Fruit fly (Drosophila melanogaster): ENCODE results near the gene CG4045.
A peak's percentile ranks its signal among the peaks of the same experiment; 100 is the strongest.

The CG4045 gene

DNA sequence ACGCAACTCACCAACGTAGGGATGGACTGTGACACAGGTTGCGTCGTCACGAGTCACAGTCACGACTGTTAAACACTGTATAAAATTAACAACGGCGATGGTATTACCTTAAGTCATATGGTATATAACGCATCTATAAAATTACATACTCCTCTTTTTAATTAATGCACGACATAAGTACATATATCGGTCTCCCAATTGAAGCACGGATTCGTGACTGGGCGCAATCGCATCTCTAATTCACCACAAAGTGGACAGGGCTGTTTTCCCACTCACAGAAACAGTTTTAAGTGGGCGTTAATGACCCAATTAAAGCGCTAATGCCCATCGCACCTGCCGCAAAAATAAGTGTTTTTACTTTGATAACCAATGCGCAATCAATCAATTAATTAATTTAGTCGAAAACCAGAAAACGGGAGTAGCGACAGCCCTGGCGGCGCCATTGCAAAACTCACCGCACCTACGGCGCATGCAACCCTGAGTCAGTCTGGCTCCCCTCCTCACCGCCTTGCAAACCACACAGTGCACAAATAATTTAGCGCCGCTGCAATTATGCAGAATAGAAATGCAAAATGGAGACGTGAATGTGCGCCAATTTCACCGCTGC is 34.3 kb downstream of the CG4045 start, which contains the start of gene CG4313 (continued):
- TF ChIP-seq CG15514 (GFP tag; optimal IDR thresholded peaks at IDR 0.05) (peak; percentile 49), CG6791 (GFP tag; IDR thresholded peaks at IDR 0.05; ENCODE audit: partially characterized antibody) (peak; percentile 74), danr (GFP tag; IDR thresholded peaks at IDR 0.05) (0 out of 2 replicates have a peak, but pooled peaks have one; percentile 51), CG11723 (GFP tag; optimal IDR thresholded peaks at IDR 0.05) (peak; percentile 37), ap (GFP tag; IDR thresholded peaks at IDR 0.05) (peak; percentile 46), CG7271 (tag; optimal IDR thresholded peaks at IDR 0.05) (no peak), CG3163 (GFP tag; optimal IDR thresholded peaks at IDR 0.05) (peak; percentile 29), maf-S (GFP tag; optimal IDR thresholded peaks at IDR 0.05) (peak; percentile 69), pzg (GFP tag; optimal IDR thresholded peaks at IDR 0.05) (peak; percentile 42), slp2 (GFP tag; optimal IDR thresholded peaks at IDR 0.05) (peak; percentile 60), twi (tag; optimal IDR thresholded peaks at IDR 0.05) (peak; percentile 49), Bgb (GFP tag; IDR thresholded peaks at IDR 0.05; ENCODE audit: partially characterized antibody) (peak; percentile 69), CG4360 (GFP tag; IDR thresholded peaks at IDR 0.05) (no peak), Eip74EF (GFP tag; optimal IDR thresholded peaks at IDR 0.05) (no peak), z (GFP tag; IDR thresholded peaks at IDR 0.05) (no peak), CG6254 (GFP tag; optimal IDR thresholded peaks at IDR 0.05) (peak; percentile 4), CG8281 (tag; optimal IDR thresholded peaks at IDR 0.05) (peak; percentile 27), hbn (GFP tag; IDR thresholded peaks at IDR 0.05; ENCODE audit: partially characterized antibody) (peak; percentile 84), grau (tag; optimal IDR thresholded peaks at IDR 0.05) (peak; percentile 75), caup (GFP tag; optimal IDR thresholded peaks at IDR 0.05; ENCODE audit: severe bottlenecking) (peak; percentile 44), zfh1 (GFP tag; IDR thresholded peaks at IDR 0.05) (peak; percentile 54; the same call in 1 of the 3 replicates), CG4424 (GFP tag; optimal IDR thresholded peaks at IDR 0.05) (peak; percentile 78), Tbp (GFP tag; optimal IDR thresholded peaks at IDR 0.05) (no peak), CG6272 (GFP tag; IDR thresholded peaks at IDR 0.05) (peak; percentile 76), exex (tag; optimal IDR thresholded peaks at IDR 0.05) (no peak), CG10321 (GFP tag; IDR thresholded peaks at IDR 0.05) (no peak), Mad (GFP tag; optimal IDR thresholded peaks at IDR 0.05) (peak; percentile 14), CG11696 (GFP tag; IDR thresholded peaks at IDR 0.05) (no peak), ttk (GFP tag; IDR thresholded peaks at IDR 0.05) (peak; percentile 62), CG1233 (GFP tag; optimal IDR thresholded peaks at IDR 0.05) (peak; percentile 70), B-H2 (GFP tag; optimal IDR thresholded peaks at IDR 0.05) (peak; percentile 58), CG10274 (GFP tag; optimal IDR thresholded peaks at IDR 0.05) (no peak), PHDP (tag; optimal IDR thresholded peaks at IDR 0.05) (peak; percentile 52), dm (GFP tag; optimal IDR thresholded peaks at IDR 0.05) (peak; percentile 51), CG16815 (GFP tag; optimal IDR thresholded peaks at IDR 0.05) (peak; percentile 40), gcm2 (GFP tag; optimal IDR thresholded peaks at IDR 0.05) (no peak), phol (tag; optimal IDR thresholded peaks at IDR 0.05) (peak; percentile 82), lmd (GFP tag; IDR thresholded peaks at IDR 0.05) (peak; percentile 75; the same call in 1 of the 2 replicates), pho (GFP tag; optimal IDR thresholded peaks at IDR 0.05) (peak; percentile 62), CG30020 (tag; optimal IDR thresholded peaks at IDR 0.05) (peak; percentile 67), CG17612 (GFP tag; IDR thresholded peaks at IDR 0.05) (no peak), CG4617 (GFP tag; optimal IDR thresholded peaks at IDR 0.05; ENCODE audit: borderline replicate concordance) (peak; percentile 25), Sox100B (GFP tag; optimal IDR thresholded peaks at IDR 0.05) (peak; percentile 38), Myb (GFP tag; optimal IDR thresholded peaks at IDR 0.05) (peak; percentile 36), pros (GFP tag; optimal IDR thresholded peaks at IDR 0.05) (no peak), abd-A (tag; optimal IDR thresholded peaks at IDR 0.05) (no peak), D19B (GFP tag; optimal IDR thresholded peaks at IDR 0.05) (peak; percentile 35), CG15479 (GFP tag; optimal IDR thresholded peaks at IDR 0.05) (no peak), sens-2 (GFP tag; IDR thresholded peaks at IDR 0.05) (no peak)

Data from whole organism, embryonic.